Worm (Caenorhabditis elegans) whole organism, L1 larva: ENCODE measurements around the gene ldp-1.

Source experiments
- C16A3.4 ChIP-seq: fragments of 150-350 bp; optimal IDR thresholded peaks from 2 replicates; lab custom pipeline; 2014; ENCODE audit warnings: missing biosample characterization, missing genetic modification characterization
- alr-1 ChIP-seq: fragments of 200-800 bp; sonication (Bioruptor generic); optimal IDR thresholded peaks from 2 replicates; lab custom pipeline; 2018; ENCODE audit warnings: borderline replicate concordance, mild to moderate bottlenecking, missing genetic modification characterization, missing compliant biosample characterization
- egl-13 ChIP-seq: sonication (generic microtip); optimal IDR thresholded peaks from 2 replicates; lab custom pipeline; 2016; ENCODE audit warnings: missing genotype, missing genetic modification reagents, missing genetic modification characterization, missing compliant biosample characterization
- ets-5 ChIP-seq: fragments of 200-800 bp; sonication (Bioruptor generic); IDR thresholded peaks from 2 replicates; pipeline ENCODE4 v1.3.6; 2022; ENCODE audit warnings: missing genetic modification characterization, missing compliant biosample characterization
- jun-1 ChIP-seq: fragments of 150-350 bp; optimal IDR thresholded peaks from 2 replicates; lab custom pipeline; 2014; ENCODE audit warnings: missing biosample characterization, missing genetic modification reagents, missing genetic modification characterization
- lin-15B ChIP-seq: fragments of 150-350 bp; sonication (generic microtip); optimal IDR thresholded peaks from 3 replicates; lab custom pipeline; 2014; ENCODE audit warnings: missing biosample characterization, missing genetic modification characterization
- lin-39 ChIP-seq: fragments of 150-350 bp; optimal IDR thresholded peaks from 2 replicates; lab custom pipeline; 2014; ENCODE audit warnings: missing biosample characterization, missing genetic modification reagents, missing genetic modification characterization
- nhr-237 ChIP-seq: fragments of 150-350 bp; optimal IDR thresholded peaks from 2 replicates; lab custom pipeline; 2014; ENCODE audit warnings: missing biosample characterization, missing genetic modification characterization
- nhr-90 ChIP-seq: sonication (generic microtip); optimal IDR thresholded peaks from 2 replicates; lab custom pipeline; 2016; ENCODE audit warnings: mild to moderate bottlenecking, missing genetic modification characterization, missing compliant biosample characterization; ENCODE audit not compliant: poor library complexity
- skn-1 ChIP-seq: fragments of 150-350 bp; optimal IDR thresholded peaks from 2 replicates; lab custom pipeline; 2014; ENCODE audit warnings: missing biosample characterization, missing genetic modification characterization
- snpc-4 ChIP-seq: fragments of 150-350 bp; optimal IDR thresholded peaks from 2 replicates; lab custom pipeline; 2014; ENCODE audit warnings: missing biosample characterization, missing genetic modification characterization
- sox-4 ChIP-seq: sonication (generic microtip); optimal IDR thresholded peaks from 2 replicates; lab custom pipeline; 2016; ENCODE audit warnings: missing genetic modification characterization, missing compliant biosample characterization

DNA sequence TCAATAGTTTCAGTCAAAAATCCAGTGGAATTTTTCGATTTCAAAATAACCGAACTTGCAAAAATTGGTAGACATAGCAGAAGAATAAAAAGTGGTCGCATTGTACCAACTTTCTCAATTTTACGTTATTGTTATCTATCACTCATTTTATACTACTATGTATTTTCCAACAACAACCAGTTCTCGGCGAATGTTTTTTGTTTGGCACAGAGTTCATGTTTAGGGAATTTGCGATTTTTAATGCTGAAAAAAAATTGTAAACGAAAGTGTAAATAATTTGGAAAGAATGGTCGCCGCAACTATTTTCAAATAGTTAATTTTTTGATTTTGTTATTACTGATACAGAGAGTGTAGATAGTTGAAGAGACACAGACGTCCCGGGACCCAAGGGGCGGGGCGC, 22.1 kb downstream of the ldp-1 start, which contains the start of gene C45H4.21:
- no peak for TF ChIP-seq nhr-90 (tag; lab: Kevin White, UChicago)
- no peak for TF ChIP-seq lin-15B
- no peak for TF ChIP-seq egl-13 (tag; lab: Kevin White, UChicago)
- no peak for TF ChIP-seq sox-4 (tag; lab: Kevin White, UChicago)
- TF ChIP-seq nhr-237 (tag; lab: Kevin White, UChicago): no peak
- no peak for TF ChIP-seq alr-1
- TF ChIP-seq jun-1 (tag; lab: Kevin White, UChicago): no peak
- no peak for TF ChIP-seq snpc-4
- TF ChIP-seq skn-1 (tag; lab: Kevin White, UChicago): no peak
- TF ChIP-seq lin-39 (tag; lab: Kevin White, UChicago): no peak
- TF ChIP-seq C16A3.4: no peak
- no peak for TF ChIP-seq ets-5 (GFP tag; lab: Robert Waterston, UW)
